Worm (Caenorhabditis elegans) whole organism, L1 larva: ENCODE data around the gene col-156.

Experiments
- ama-1 ChIP-seq: fragments of 150-350 bp; optimal IDR thresholded peaks from 2 replicates; lab custom pipeline; 2014
- blmp-1 ChIP-seq: fragments of 150-350 bp; optimal IDR thresholded peaks from 2 replicates; lab custom pipeline; 2014; ENCODE audit warnings: missing biosample characterization, missing genetic modification characterization
- ceh-8 ChIP-seq: fragments of 200-800 bp; sonication (Bioruptor generic); optimal IDR thresholded peaks from 2 replicates; lab custom pipeline; 2018; ENCODE audit warnings: mild to moderate bottlenecking, missing genetic modification characterization, moderate library complexity, missing compliant biosample characterization
- ceh-82 ChIP-seq, 3 experiments: fragments of 150-350 bp in 1 of 3; sonication (generic microtip) in 2 of 3; optimal IDR thresholded peaks; 2 replicates each; lab custom pipeline; 2014 to 2017; ENCODE audit warnings: missing biosample characterization in 3 of 3, missing genetic modification characterization in 3 of 3
- dpl-1 ChIP-seq, 3 experiments: fragments of 150-350 bp in 2 of 3; sonication (generic microtip) in 1 of 3; optimal IDR thresholded peaks; 2 replicates each; lab custom pipeline; 2014 to 2017; ENCODE audit warnings: missing biosample characterization in 3 of 3, missing genetic modification characterization in 3 of 3, missing genetic modification reagents in 3 of 3
- egl-27 ChIP-seq, 2 experiments: fragments of 150-350 bp in 1 of 2; sonication (generic microtip); optimal IDR thresholded peaks; 3 replicates each; lab custom pipeline; 2017 to 2018; ENCODE audit warnings: missing biosample characterization in 2 of 2, missing genetic modification characterization in 2 of 2, missing genetic modification reagents in 2 of 2
- fkh-10 ChIP-seq: sonication (generic microtip); optimal IDR thresholded peaks from 2 replicates; lab custom pipeline; 2017; ENCODE audit warnings: missing biosample characterization, missing genetic modification reagents, missing genetic modification characterization
- jun-1 ChIP-seq: fragments of 150-350 bp; optimal IDR thresholded peaks from 2 replicates; lab custom pipeline; 2014; ENCODE audit warnings: missing biosample characterization, missing genetic modification reagents, missing genetic modification characterization
- mep-1 ChIP-seq: fragments of 150-350 bp; optimal IDR thresholded peaks from 2 replicates; lab custom pipeline; 2014; ENCODE audit warnings: missing biosample characterization, missing genetic modification characterization
- nhr-47 ChIP-seq: sonication (generic microtip); optimal IDR thresholded peaks from 2 replicates; lab custom pipeline; 2016; ENCODE audit warnings: mild to moderate bottlenecking, missing genetic modification characterization, moderate library complexity, missing compliant biosample characterization
- nhr-76 ChIP-seq: sonication (generic microtip); optimal IDR thresholded peaks from 2 replicates; lab custom pipeline; 2017; ENCODE audit warnings: missing biosample characterization, missing genetic modification characterization
- sptf-1 ChIP-seq: fragments of 150-350 bp; optimal IDR thresholded peaks from 2 replicates; lab custom pipeline; 2014; ENCODE audit warnings: missing biosample characterization, missing genetic modification characterization
- tbx-2 ChIP-seq: sonication (generic microtip); optimal IDR thresholded peaks from 2 replicates; lab custom pipeline; 2016; ENCODE audit warnings: missing genetic modification characterization, missing compliant biosample characterization
- unc-62 ChIP-seq: fragments of 150-350 bp; optimal IDR thresholded peaks from 2 replicates; lab custom pipeline; 2014; ENCODE audit warnings: missing biosample characterization, missing genetic modification reagents, missing genetic modification characterization

DNA sequence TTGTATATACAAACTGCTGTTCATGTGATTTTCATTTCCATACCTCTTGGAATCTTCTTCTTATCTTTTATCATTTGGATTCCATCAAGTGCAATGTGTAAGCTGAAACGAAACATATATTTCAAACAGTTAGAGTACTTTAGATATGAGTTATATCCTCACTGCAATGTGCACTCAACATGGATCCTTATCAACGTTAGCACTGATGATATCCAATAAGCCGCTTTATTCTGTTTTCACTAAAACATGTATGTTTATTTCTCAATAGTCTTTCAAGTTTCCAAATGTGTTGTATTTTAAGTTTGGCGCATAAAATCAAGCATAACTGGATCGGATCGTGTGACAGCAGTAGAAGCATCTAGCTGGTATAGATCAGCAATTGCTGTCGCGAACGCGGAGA, 36.5 kb upstream of the col-156 start, which contains the start of gene T11F9.10:
- no peak for TF ChIP-seq egl-27 (tag; optimal IDR thresholded peaks at IDR 0.05; lab: Kevin White, UChicago)
- no peak for TF ChIP-seq unc-62 (GFP tag; lab: Kevin White, UChicago)
- TF ChIP-seq ceh-8, result no peak
- no peak for TF ChIP-seq ama-1 (lab: Kevin White, UChicago)
- no peak for TF ChIP-seq tbx-2
- no peak for TF ChIP-seq nhr-76 (tag; lab: Kevin White, UChicago)
- TF ChIP-seq sptf-1 (tag; lab: Kevin White, UChicago), result no peak
- TF ChIP-seq dpl-1 (GFP tag; optimal IDR thresholded peaks at IDR 0.05; lab: Kevin White, UChicago), result no peak
- TF ChIP-seq fkh-10 (GFP tag; lab: Kevin White, UChicago), result no peak
- TF ChIP-seq nhr-47, result no peak
- no peak for TF ChIP-seq mep-1 (tag; lab: Kevin White, UChicago)
- no peak for TF ChIP-seq ceh-82 (tag; optimal IDR thresholded peaks at IDR 0.05; lab: Kevin White, UChicago)
- TF ChIP-seq jun-1, result no peak
- no peak for TF ChIP-seq blmp-1 (tag; lab: Kevin White, UChicago)
